Fruit fly (Drosophila melanogaster): ENCODE data around the gene Kyat.

DNA sequence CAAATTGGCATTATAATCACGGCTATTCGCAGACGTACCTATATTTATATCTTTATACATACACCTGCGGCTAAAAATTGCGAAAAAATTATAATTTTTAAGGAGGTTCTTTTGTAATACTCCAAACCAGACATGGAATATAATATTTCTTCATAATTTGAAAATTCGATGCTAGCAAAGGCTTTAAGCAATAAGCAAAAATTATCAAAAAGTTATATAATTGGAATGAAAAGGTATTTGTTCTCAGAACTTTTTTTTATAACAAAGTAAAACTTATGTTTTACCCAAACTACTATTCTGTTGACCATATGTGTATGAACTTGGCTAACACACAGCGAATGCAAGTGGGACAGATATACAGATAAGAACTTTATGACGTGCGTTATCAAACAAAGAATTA, 16.7 kb downstream of the Kyat start:
- TF ChIP-seq psq (optimal IDR thresholded peaks at IDR 0.05) (no peak), Myc (optimal IDR thresholded peaks at IDR 0.05) (no peak), ttk (optimal IDR thresholded peaks at IDR 0.05) (no peak), Sin3A (optimal IDR thresholded peaks at IDR 0.05) (no peak), h (optimal IDR thresholded peaks at IDR 0.05) (no peak), insv (optimal IDR thresholded peaks at IDR 0.05) (no peak)
